Fruit fly (Drosophila melanogaster): ENCODE measurements around the gene OtopLa.

The OtopLa gene

dm6 chrX:5612977-5613376 is 35.3 kb downstream of the OtopLa start:
- TF ChIP-seq usp (GFP tag; optimal IDR thresholded peaks at IDR 0.05) (no peak), pan (optimal IDR thresholded peaks at IDR 0.05) (no peak), dl (GFP tag; optimal IDR thresholded peaks at IDR 0.05; ENCODE audit: insufficient read depth in 1 of 2, partially characterized antibody in 2 of 2) (no peak), woc (GFP tag; optimal IDR thresholded peaks at IDR 0.05) (no peak), OdsH (GFP tag; optimal IDR thresholded peaks at IDR 0.05) (no peak), sv (GFP tag; optimal IDR thresholded peaks at IDR 0.05) (no peak), Hnf4 (GFP tag; optimal IDR thresholded peaks at IDR 0.05) (no peak), brk (GFP tag; optimal IDR thresholded peaks at IDR 0.05) (no peak), lola (GFP tag; optimal IDR thresholded peaks at IDR 0.05) (no peak), Sp1 (GFP tag; optimal IDR thresholded peaks at IDR 0.05) (no peak), Hr83 (GFP tag; optimal IDR thresholded peaks at IDR 0.05; ENCODE audit: poor library complexity, severe bottlenecking) (no peak), N (GFP tag; optimal IDR thresholded peaks at IDR 0.05) (no peak), dmrt93B (GFP tag; optimal IDR thresholded peaks at IDR 0.05) (no peak), HLH106 (tag; optimal IDR thresholded peaks at IDR 0.05) (no peak), GATAd (GFP tag; optimal IDR thresholded peaks at IDR 0.05) (no peak), rgr (GFP tag; optimal IDR thresholded peaks at IDR 0.05) (no peak), Mio (GFP tag; optimal IDR thresholded peaks at IDR 0.05) (no peak), br (GFP tag; optimal IDR thresholded peaks at IDR 0.05) (no peak), Dfd (GFP tag; optimal IDR thresholded peaks at IDR 0.05) (no peak), sage (GFP tag; optimal IDR thresholded peaks at IDR 0.05) (no peak)

DNA sequence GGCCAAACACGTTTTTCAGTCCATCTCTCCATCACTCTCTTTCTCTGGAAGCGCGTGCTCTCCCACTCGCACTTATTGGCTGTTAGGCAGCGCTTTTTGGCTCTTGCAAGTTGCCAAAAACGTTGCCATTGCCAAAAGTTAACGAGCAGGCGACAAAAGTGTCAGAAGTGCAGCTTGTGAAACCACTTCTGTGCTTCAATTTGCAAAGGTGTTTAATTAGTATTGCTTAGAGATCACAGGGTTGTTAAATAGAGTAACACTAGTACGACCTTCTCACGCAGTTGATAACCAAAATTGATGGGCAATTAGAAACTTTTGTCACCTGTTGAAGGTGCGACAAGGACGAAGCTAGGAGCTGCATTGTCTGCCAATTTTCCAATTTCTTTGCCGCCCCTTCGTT is 39.8 kb downstream of the OtopLa start:
- TF ChIP-seq rgr (GFP tag; optimal IDR thresholded peaks at IDR 0.05) (peak; percentile 53), brk (GFP tag; optimal IDR thresholded peaks at IDR 0.05) (no peak), br (GFP tag; optimal IDR thresholded peaks at IDR 0.05) (no peak), CrebA (GFP tag; optimal IDR thresholded peaks at IDR 0.05; ENCODE audit: borderline replicate concordance) (no peak), fru (GFP tag; optimal IDR thresholded peaks at IDR 0.05) (peak; percentile 49), Abd-B (GFP tag; optimal IDR thresholded peaks at IDR 0.05) (no peak), CG32264 (GFP tag; optimal IDR thresholded peaks at IDR 0.05) (no peak), Mio (GFP tag; optimal IDR thresholded peaks at IDR 0.05) (no peak), dsf (GFP tag; optimal IDR thresholded peaks at IDR 0.05; ENCODE audit: borderline replicate concordance) (no peak), foxo (GFP tag; optimal IDR thresholded peaks at IDR 0.05) (peak in 1 of 2 experiments; percentile 67), sage (GFP tag; optimal IDR thresholded peaks at IDR 0.05) (no peak), Dif (GFP tag; optimal IDR thresholded peaks at IDR 0.05; ENCODE audit: partially characterized antibody) (no peak), lola (GFP tag; optimal IDR thresholded peaks at IDR 0.05) (no peak), Hr78 (GFP tag; optimal IDR thresholded peaks at IDR 0.05) (no peak), Jra (GFP tag; optimal IDR thresholded peaks at IDR 0.05) (no peak), HLH106 (tag; optimal IDR thresholded peaks at IDR 0.05) (peak; percentile 20), Hr83 (GFP tag; optimal IDR thresholded peaks at IDR 0.05; ENCODE audit: poor library complexity, severe bottlenecking) (no peak), jim (GFP tag; optimal IDR thresholded peaks at IDR 0.05) (no peak), woc (GFP tag; optimal IDR thresholded peaks at IDR 0.05) (no peak), Rel (GFP tag; optimal IDR thresholded peaks at IDR 0.05) (no peak), Rel (tag; optimal IDR thresholded peaks at IDR 0.05) (no peak), N (GFP tag; optimal IDR thresholded peaks at IDR 0.05) (no peak), Sp1 (GFP tag; optimal IDR thresholded peaks at IDR 0.05) (no peak), ey (GFP tag; optimal IDR thresholded peaks at IDR 0.05) (peak; percentile 52), Myc (optimal IDR thresholded peaks at IDR 0.05) (no peak), CG9705 (GFP tag; optimal IDR thresholded peaks at IDR 0.05) (no peak), tai (GFP tag; optimal IDR thresholded peaks at IDR 0.05) (no peak), usp (GFP tag; optimal IDR thresholded peaks at IDR 0.05) (no peak), pan (optimal IDR thresholded peaks at IDR 0.05) (no peak), dl (GFP tag; optimal IDR thresholded peaks at IDR 0.05; ENCODE audit: insufficient read depth in 1 of 2, partially characterized antibody in 2 of 2) (no peak), h (GFP tag; optimal IDR thresholded peaks at IDR 0.05) (peak; percentile 22), GATAd (GFP tag; optimal IDR thresholded peaks at IDR 0.05) (no peak), dmrt93B (GFP tag; optimal IDR thresholded peaks at IDR 0.05) (peak; percentile 35), psq (GFP tag; optimal IDR thresholded peaks at IDR 0.05) (peak; percentile 27), Hnf4 (GFP tag; optimal IDR thresholded peaks at IDR 0.05) (no peak), Dfd (GFP tag; optimal IDR thresholded peaks at IDR 0.05) (no peak), sv (GFP tag; optimal IDR thresholded peaks at IDR 0.05) (no peak), Vsx2 (GFP tag; optimal IDR thresholded peaks at IDR 0.05; ENCODE audit: partially characterized antibody) (no peak), OdsH (GFP tag; optimal IDR thresholded peaks at IDR 0.05) (peak; percentile 51)

Data from whole organism, wandering third instar larva.